Fruit fly (Drosophila melanogaster) whole organism: ENCODE results near the gene CG17199.

Experiments
- CG8478 ChIP-seq: fragments of >200 bp; optimal IDR thresholded peaks from 2 replicates; lab custom pipeline; 2018; ENCODE audit warnings: inconsistent platforms
- Dll ChIP-seq: fragments of >200 bp; optimal IDR thresholded peaks from 2 replicates; lab custom pipeline; 2017
- pan ChIP-seq: fragments of >200 bp; optimal IDR thresholded peaks from 2 replicates; lab custom pipeline; 2017
- psq ChIP-seq: fragments of >200 bp; optimal IDR thresholded peaks from 2 replicates; lab custom pipeline; 2017
- usp ChIP-seq: fragments of >200 bp; optimal IDR thresholded peaks from 2 replicates; lab custom pipeline; 2017; ENCODE audit warnings: missing biosample characterization, missing genetic modification characterization, mixed read lengths

dm6 chr3R:20253818-20254217, 44.2 kb upstream of the CG17199 start:
- TF ChIP-seq Dll (lab: Kevin White, UChicago) (no peak), usp (GFP tag; lab: Kevin White, UChicago) (no peak), psq (lab: Kevin White, UChicago) (no peak), pan (no peak), CG8478 (lab: Kevin White, UChicago) (no peak)
